Worm (Caenorhabditis elegans) whole organism, L2 larva: Measurements from ENCODE around the gene abhd-5.1.

ENCODE experiments used
- R02D3.7 ChIP-seq: fragments of 150-350 bp; optimal IDR thresholded peaks from 2 replicates; lab custom pipeline; 2014; ENCODE audit warnings: missing biosample characterization, missing genetic modification characterization
- Y55F3AM.14 ChIP-seq: fragments of 200-800 bp; sonication (Bioruptor generic); optimal IDR thresholded peaks from 2 replicates; lab custom pipeline; 2018; ENCODE audit warnings: mild to moderate bottlenecking, missing genetic modification characterization, missing compliant biosample characterization
- ZK546.5 ChIP-seq: sonication (generic microtip); optimal IDR thresholded peaks from 2 replicates; lab custom pipeline; 2017; ENCODE audit warnings: missing biosample characterization, missing genetic modification characterization
- alr-1 ChIP-seq: fragments of 150-350 bp; optimal IDR thresholded peaks from 2 replicates; lab custom pipeline; 2014; ENCODE audit warnings: missing biosample characterization, missing genetic modification characterization
- ama-1 ChIP-seq: fragments of 150-350 bp; optimal IDR thresholded peaks from 2 replicates; lab custom pipeline; 2018; ENCODE audit warnings: inconsistent platforms
- blmp-1 ChIP-seq: sonication (generic microtip); optimal IDR thresholded peaks from 2 replicates; lab custom pipeline; 2017; ENCODE audit warnings: missing genetic modification characterization, mild to moderate bottlenecking, missing compliant biosample characterization, antibody characterized with exemption, moderate library complexity; ENCODE audit not compliant: insufficient read depth
- ceh-82 ChIP-seq: fragments of 150-350 bp; optimal IDR thresholded peaks from 2 replicates; lab custom pipeline; 2014; ENCODE audit warnings: missing biosample characterization, missing genetic modification characterization
- crh-2 ChIP-seq: sonication (generic microtip); optimal IDR thresholded peaks from 2 replicates; lab custom pipeline; 2017; ENCODE audit warnings: missing biosample characterization, missing genetic modification characterization
- dmd-4 ChIP-seq: sonication (generic microtip); optimal IDR thresholded peaks from 2 replicates; lab custom pipeline; 2017; ENCODE audit warnings: missing biosample characterization, missing genetic modification characterization
- egl-27 ChIP-seq: sonication (generic microtip); optimal IDR thresholded peaks from 3 replicates; lab custom pipeline; 2017; ENCODE audit warnings: missing biosample characterization, missing genetic modification reagents, missing genetic modification characterization
- elt-3 ChIP-seq: sonication (generic microtip); optimal IDR thresholded peaks from 2 replicates; lab custom pipeline; 2017; ENCODE audit warnings: missing biosample characterization, missing genetic modification characterization
- fos-1 ChIP-seq: fragments of 150-350 bp; optimal IDR thresholded peaks from 2 replicates; lab custom pipeline; 2014; ENCODE audit warnings: missing biosample characterization, missing genetic modification characterization
- gmeb-1 ChIP-seq: fragments of 150-350 bp; optimal IDR thresholded peaks from 2 replicates; lab custom pipeline; 2014; ENCODE audit warnings: missing biosample characterization, missing genetic modification characterization
- lin-11 ChIP-seq: fragments of 150-350 bp; sonication (generic microtip); optimal IDR thresholded peaks from 2 replicates; lab custom pipeline; 2014; ENCODE audit warnings: missing biosample characterization, missing genetic modification characterization, inconsistent platforms, mixed read lengths
- lin-13 ChIP-seq: fragments of 150-350 bp; optimal IDR thresholded peaks from 2 replicates; lab custom pipeline; 2014; ENCODE audit warnings: missing biosample characterization, missing genetic modification reagents, missing genetic modification characterization
- lsy-2 ChIP-seq, 2 experiments: fragments of 150-350 bp in 1 of 2; sonication (generic microtip) in 1 of 2; optimal IDR thresholded peaks; 2 replicates each; lab custom pipeline; 2014 to 2017; ENCODE audit warnings: missing biosample characterization in 2 of 2, missing genetic modification characterization in 2 of 2
- mbf-1 ChIP-seq: sonication (generic microtip); optimal IDR thresholded peaks from 2 replicates; lab custom pipeline; 2017; ENCODE audit warnings: missing biosample characterization, missing genetic modification characterization
- nhr-10 ChIP-seq: sonication (generic microtip); optimal IDR thresholded peaks from 2 replicates; lab custom pipeline; 2017; ENCODE audit warnings: missing biosample characterization, missing genetic modification characterization
- nhr-11 ChIP-seq: fragments of 150-350 bp; optimal IDR thresholded peaks from 2 replicates; lab custom pipeline; 2014; ENCODE audit warnings: missing biosample characterization, missing genetic modification characterization
- nhr-129 ChIP-seq: fragments of 150-350 bp; optimal IDR thresholded peaks from 2 replicates; lab custom pipeline; 2014; ENCODE audit warnings: missing biosample characterization, missing genetic modification characterization
- nhr-21 ChIP-seq: fragments of 150-350 bp; optimal IDR thresholded peaks from 2 replicates; lab custom pipeline; 2014; ENCODE audit warnings: missing biosample characterization, missing genetic modification characterization
- nhr-23 ChIP-seq: fragments of 150-350 bp; optimal IDR thresholded peaks from 2 replicates; lab custom pipeline; 2014; ENCODE audit warnings: missing biosample characterization, missing genetic modification reagents, missing genetic modification characterization
- nhr-25 ChIP-seq: fragments of 150-350 bp; sonication (generic microtip); optimal IDR thresholded peaks from 3 replicates; lab custom pipeline; 2014; ENCODE audit warnings: missing biosample characterization, missing genetic modification characterization
- nhr-6 ChIP-seq: fragments of 150-350 bp; optimal IDR thresholded peaks from 2 replicates; lab custom pipeline; 2014; ENCODE audit warnings: missing biosample characterization, missing genetic modification characterization
- skn-1 ChIP-seq: sonication (generic microtip); optimal IDR thresholded peaks from 2 replicates; lab custom pipeline; 2017; ENCODE audit warnings: missing biosample characterization, missing genetic modification characterization
- sma-3 ChIP-seq: sonication (generic microtip); optimal IDR thresholded peaks from 2 replicates; lab custom pipeline; 2016; ENCODE audit warnings: missing genetic modification reagents, missing genetic modification characterization, missing compliant biosample characterization
- sma-9 ChIP-seq, 2 experiments: fragments of 150-350 bp in 1 of 2; sonication (generic microtip) in 1 of 2; optimal IDR thresholded peaks; 2 replicates each; lab custom pipeline; 2014 to 2016; ENCODE audit warnings: missing genetic modification characterization in 2 of 2, mild to moderate bottlenecking in 1 of 2, missing biosample characterization in 1 of 2, missing compliant biosample characterization in 1 of 2, missing genetic modification reagents in 1 of 2, moderate library complexity in 1 of 2
- snpc-4 ChIP-seq: fragments of 150-350 bp; optimal IDR thresholded peaks from 2 replicates; lab custom pipeline; 2014; ENCODE audit warnings: missing biosample characterization, missing genetic modification characterization
- unc-39 ChIP-seq: fragments of 150-350 bp; optimal IDR thresholded peaks from 2 replicates; lab custom pipeline; 2014; ENCODE audit warnings: missing biosample characterization, missing genetic modification characterization
- unc-62 ChIP-seq: fragments of 150-350 bp; optimal IDR thresholded peaks from 2 replicates; lab custom pipeline; 2014; ENCODE audit warnings: missing biosample characterization, missing genetic modification reagents, missing genetic modification characterization
- zag-1 ChIP-seq: fragments of 150-350 bp; optimal IDR thresholded peaks from 2 replicates; lab custom pipeline; 2014; ENCODE audit warnings: missing biosample characterization, missing genetic modification characterization
- ztf-1 ChIP-seq: fragments of 200-800 bp; sonication (Bioruptor generic); conservative IDR thresholded peaks from 2 replicates; pipeline ENCODE4 v1.3.6; 2022; ENCODE audit warnings: missing genetic modification characterization, missing compliant biosample characterization
- ztf-11 ChIP-seq: sonication (generic microtip); optimal IDR thresholded peaks from 2 replicates; lab custom pipeline; 2017; ENCODE audit warnings: missing biosample characterization, missing genetic modification characterization
- ztf-4 ChIP-seq: fragments of 150-350 bp; optimal IDR thresholded peaks from 2 replicates; lab custom pipeline; 2014; ENCODE audit warnings: missing biosample characterization, missing genetic modification characterization

abhd-5.1 gene

ce11 chrV:4877587-4877986 is 30.1 kb downstream of the abhd-5.1 start, which contains the start of gene T19H12.6:
Gene T19H12.6, minus strand, starts transcription at chrV:4877687.
- TF ChIP-seq nhr-23 (tag; lab: Kevin White, UChicago), result no peak

ce11 chrV:4879251-4879650 is 31.8 kb downstream of the abhd-5.1 start, which contains the start of gene T19H12.15:
Gene T19H12.15, minus strand, starts transcription at chrV:4879351.
- no peak for TF ChIP-seq ZK546.5
- TF ChIP-seq zag-1 (tag; lab: Kevin White, UChicago), result no peak
- TF ChIP-seq elt-3 (tag; lab: Kevin White, UChicago), result no peak
- TF ChIP-seq nhr-11 (tag; lab: Kevin White, UChicago), result no peak
- TF ChIP-seq snpc-4 (tag; lab: Kevin White, UChicago), result no peak
- TF ChIP-seq ztf-4 (tag; lab: Kevin White, UChicago), result no peak
- TF ChIP-seq Y55F3AM.14 (GFP tag; lab: Kevin White, UChicago), result no peak
- no peak for TF ChIP-seq lsy-2 (tag; optimal IDR thresholded peaks at IDR 0.05; lab: Kevin White, UChicago)
- TF ChIP-seq lin-11 (tag; lab: Kevin White, UChicago), result no peak
- TF ChIP-seq sma-9 (GFP tag; optimal IDR thresholded peaks at IDR 0.05; lab: Kevin White, UChicago), result no peak
- no peak for TF ChIP-seq sma-9 (tag; optimal IDR thresholded peaks at IDR 0.05; lab: Kevin White, UChicago)
- no peak for TF ChIP-seq skn-1 (tag; lab: Kevin White, UChicago)

- no peak for TF ChIP-seq fos-1
- TF ChIP-seq unc-39 (tag; lab: Kevin White, UChicago), result no peak
- TF ChIP-seq ztf-1 (GFP tag; lab: Robert Waterston, UW), result no peak
- TF ChIP-seq nhr-25 (tag; lab: Kevin White, UChicago), result no peak
- no peak for TF ChIP-seq ama-1
- no peak for TF ChIP-seq unc-62 (GFP tag; lab: Kevin White, UChicago)
- TF ChIP-seq nhr-6 (tag; lab: Kevin White, UChicago), result no peak
- no peak for TF ChIP-seq ztf-4 (tag; lab: Kevin White, UChicago)
- TF ChIP-seq egl-27 (tag; lab: Kevin White, UChicago), result no peak
Measured at ce11 chrV:4881377-4881776, 33.9 kb downstream of the abhd-5.1 start, which contains the start of gene str-32. Gene str-32, minus strand, starts transcription at chrV:4881477.

ce11 chrV:4884490-4884889 is 37.0 kb downstream of the abhd-5.1 start, which contains the start of gene T19H12.12:
Gene T19H12.12, plus strand, starts transcription at chrV:4884790.
- TF ChIP-seq ztf-11 (tag; lab: Kevin White, UChicago) (no peak), Y55F3AM.14 (GFP tag; lab: Kevin White, UChicago) (no peak), dmd-4 (no peak), ztf-1 (GFP tag; lab: Robert Waterston, UW) (no peak), ceh-82 (no peak), blmp-1 (tag; lab: Kevin White, UChicago) (no peak)

DNA sequence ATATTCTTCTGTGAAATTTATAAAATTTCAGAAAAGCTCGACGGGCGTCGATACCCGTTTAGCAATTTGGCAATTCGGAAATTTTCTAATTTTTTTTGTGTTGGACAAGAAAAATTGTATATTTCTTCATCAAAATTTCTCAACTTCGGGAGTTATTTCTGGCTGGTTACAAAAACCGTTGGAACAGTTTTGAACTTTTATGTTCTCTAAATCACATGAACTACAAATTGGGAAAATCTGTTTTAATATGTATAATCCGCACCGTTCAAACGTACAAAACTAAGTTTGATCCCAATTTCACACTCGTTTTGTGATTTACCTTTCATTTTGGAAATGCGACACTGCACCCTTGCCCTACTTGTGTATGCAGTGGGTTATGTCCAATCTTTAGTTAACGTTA is 37.9 kb downstream of the abhd-5.1 start, which contains the start of gene T19H12.3:
Gene T19H12.3 (plus strand): TSS at position 301 of the 400 bp plus-strand sequence.
- no peak for TF ChIP-seq crh-2

DNA sequence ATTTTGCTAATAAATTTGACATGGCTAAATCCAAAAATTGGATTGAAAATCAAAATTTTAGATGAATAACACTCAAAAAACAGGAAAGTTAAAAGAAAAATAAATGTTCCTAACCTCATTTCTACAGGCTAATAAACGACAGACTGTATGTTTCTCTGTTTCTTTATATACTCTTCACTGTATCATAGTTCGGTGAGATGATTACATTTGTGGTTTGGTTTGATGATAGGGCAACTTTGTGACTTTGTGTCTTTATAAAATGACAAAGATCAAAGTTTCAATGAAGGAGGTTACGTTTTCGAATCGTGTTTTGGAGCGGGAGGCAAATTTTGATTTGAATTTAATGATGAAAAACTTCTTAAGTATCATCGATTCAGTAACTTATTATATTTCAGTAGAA is 42.0 kb downstream of the abhd-5.1 start, which contains the start of gene ugt-12:
Gene ugt-12 (minus strand): TSS at position 153 of the 400 bp plus-strand sequence.
- TF ChIP-seq mbf-1 (tag; lab: Kevin White, UChicago), result no peak
- TF ChIP-seq ztf-11 (tag; lab: Kevin White, UChicago), result no peak
- peak; percentile 3 for TF ChIP-seq nhr-25 (tag; lab: Kevin White, UChicago)
- no peak for TF ChIP-seq nhr-10 (tag; lab: Kevin White, UChicago)
- TF ChIP-seq sma-3, result peak; percentile 8
- TF ChIP-seq gmeb-1 (tag; lab: Kevin White, UChicago), result peak; percentile 7
- peak; percentile 38 for TF ChIP-seq crh-2
- no peak for TF ChIP-seq alr-1 (tag; lab: Kevin White, UChicago)
- no peak for TF ChIP-seq nhr-21 (tag; lab: Kevin White, UChicago)
- no peak for TF ChIP-seq unc-62 (GFP tag; lab: Kevin White, UChicago)
- no peak for TF ChIP-seq R02D3.7
- no peak for TF ChIP-seq lin-13 (GFP tag; lab: Kevin White, UChicago)
- peak; percentile 74 for TF ChIP-seq fos-1
- peak; percentile 82 for TF ChIP-seq sma-9 (GFP tag; optimal IDR thresholded peaks at IDR 0.05; lab: Kevin White, UChicago)
- TF ChIP-seq sma-9 (tag; optimal IDR thresholded peaks at IDR 0.05; lab: Kevin White, UChicago), result no peak
- no peak for TF ChIP-seq dmd-4
- TF ChIP-seq nhr-129, result peak; percentile 8
